Worm (Caenorhabditis elegans) whole organism, L4 larva: ENCODE measurements around the gene Y110A2AL.9.

Source experiments
- ZK337.2 ChIP-seq: fragments of 200-800 bp; sonication (Bioruptor generic); IDR thresholded peaks from 2 replicates; pipeline ENCODE4 v1.3.6; 2022; ENCODE audit warnings: missing genetic modification reagents, missing genetic modification characterization, missing compliant biosample characterization
- ama-1 ChIP-seq: fragments of 150-350 bp; optimal IDR thresholded peaks from 2 replicates; lab custom pipeline; 2014; ENCODE audit warnings: inconsistent platforms, mixed read lengths
- arid-1 ChIP-seq: fragments of 200-800 bp; sonication (Bioruptor generic); conservative IDR thresholded peaks from 2 replicates; pipeline ENCODE4 v1.3.6; 2022; ENCODE audit warnings: missing genetic modification reagents, missing genetic modification characterization, missing compliant biosample characterization
- ceh-82 ChIP-seq: sonication (generic microtip); optimal IDR thresholded peaks from 2 replicates; lab custom pipeline; 2017; ENCODE audit warnings: missing biosample characterization, missing genetic modification characterization
- ces-1 ChIP-seq: fragments of 150-350 bp; sonication (generic microtip); optimal IDR thresholded peaks from 4 replicates; lab custom pipeline; 2014; ENCODE audit warnings: missing biosample characterization, missing genetic modification reagents, missing genetic modification characterization
- dmd-8 ChIP-seq: fragments of 200-800 bp; sonication (Bioruptor generic); IDR thresholded peaks from 2 replicates; pipeline ENCODE4 v1.3.6; 2022; ENCODE audit warnings: missing genetic modification characterization, missing compliant biosample characterization
- dpl-1 ChIP-seq: fragments of 150-350 bp; optimal IDR thresholded peaks from 2 replicates; lab custom pipeline; 2014; ENCODE audit warnings: missing biosample characterization, missing genetic modification reagents, missing genetic modification characterization
- duxl-1 ChIP-seq: sonication (generic microtip); optimal IDR thresholded peaks from 2 replicates; lab custom pipeline; 2016; ENCODE audit warnings: mild to moderate bottlenecking, missing genetic modification characterization, moderate library complexity, missing compliant biosample characterization; ENCODE audit not compliant: poor library complexity
- egl-43 ChIP-seq: fragments of 200-800 bp; sonication (Bioruptor generic); IDR thresholded peaks from 2 replicates; pipeline ENCODE4 v1.3.6; 2022; ENCODE audit warnings: missing genetic modification reagents, missing genetic modification characterization, missing compliant biosample characterization
- hlh-30 ChIP-seq: sonication (generic microtip); optimal IDR thresholded peaks from 2 replicates; lab custom pipeline; 2017; ENCODE audit warnings: antibody characterized with exemption, mild to moderate bottlenecking, missing genetic modification characterization, missing compliant biosample characterization; ENCODE audit not compliant: insufficient read depth
- lin-15B ChIP-seq: fragments of 150-350 bp; sonication (generic microtip); optimal IDR thresholded peaks from 3 replicates; lab custom pipeline; 2014; ENCODE audit warnings: missing biosample characterization, missing genetic modification characterization
- nhr-102 ChIP-seq: sonication (generic microtip); optimal IDR thresholded peaks from 2 replicates; lab custom pipeline; 2016; ENCODE audit warnings: mild to moderate bottlenecking, missing genetic modification characterization, moderate library complexity, missing compliant biosample characterization
- nhr-111 ChIP-seq: fragments of 200-800 bp; sonication (Bioruptor generic); optimal IDR thresholded peaks from 2 replicates; lab custom pipeline; 2018; ENCODE audit warnings: mild to moderate bottlenecking, missing genetic modification characterization, missing compliant biosample characterization
- nhr-42 ChIP-seq: fragments of 200-800 bp; sonication (Bioruptor generic); IDR thresholded peaks from 2 replicates; pipeline ENCODE4 v1.3.6; 2022; ENCODE audit warnings: missing genetic modification characterization, missing compliant biosample characterization
- nhr-6 ChIP-seq: fragments of 150-350 bp; optimal IDR thresholded peaks from 2 replicates; lab custom pipeline; 2014; ENCODE audit warnings: missing biosample characterization, missing genetic modification characterization
- nhr-76 ChIP-seq: fragments of 150-350 bp; optimal IDR thresholded peaks from 2 replicates; lab custom pipeline; 2014; ENCODE audit warnings: missing biosample characterization, missing genetic modification characterization
- snpc-4 ChIP-seq: fragments of 150-350 bp; optimal IDR thresholded peaks from 2 replicates; lab custom pipeline; 2014; ENCODE audit warnings: missing biosample characterization, missing genetic modification characterization
- spr-3 ChIP-seq: fragments of 200-800 bp; sonication (Bioruptor generic); optimal IDR thresholded peaks from 2 replicates; lab custom pipeline; 2018; ENCODE audit warnings: mild to moderate bottlenecking, missing genetic modification characterization, missing compliant biosample characterization

The Y110A2AL.9 gene

ce11 chrII:2816676-2817075 lies 49.8 kb downstream of the Y110A2AL.9 start, which contains the start of gene set-13:
TSS of gene set-13 (plus strand) at chrII:2816976.
- TF ChIP-seq ceh-82 (tag; lab: Kevin White, UChicago) (no peak), snpc-4 (tag; lab: Kevin White, UChicago) (no peak), arid-1 (GFP tag; lab: Robert Waterston, UW) (no peak), dmd-8 (no peak), ZK337.2 (no peak), spr-3 (no peak), nhr-6 (tag; lab: Kevin White, UChicago) (no peak), hlh-30 (tag; lab: Kevin White, UChicago) (no peak), ces-1 (GFP tag; lab: Kevin White, UChicago) (no peak), ama-1 (lab: Kevin White, UChicago) (no peak), nhr-42 (GFP tag; lab: Robert Waterston, UW) (no peak), lin-15B (tag; lab: Kevin White, UChicago) (no peak), nhr-111 (GFP tag; lab: Kevin White, UChicago) (no peak), duxl-1 (no peak), egl-43 (GFP tag; lab: Robert Waterston, UW) (no peak), nhr-76 (no peak), dpl-1 (GFP tag; lab: Kevin White, UChicago) (no peak), nhr-102 (tag; lab: Kevin White, UChicago) (no peak)
- TF ChIP-seq, all 104 proteins: peak for 0
